Worm (Caenorhabditis elegans) whole organism, early embryonic: ENCODE data around the gene brc-1.
A peak's percentile ranks its signal among the peaks of the same experiment; 100 is the strongest.

Source experiments
- B0310.2 ChIP-seq: sonication (generic microtip); optimal IDR thresholded peaks from 2 replicates; lab custom pipeline; 2016; ENCODE audit warnings: mild to moderate bottlenecking, missing genetic modification characterization, missing compliant biosample characterization
- F13C5.2 ChIP-seq: sonication (generic microtip); optimal IDR thresholded peaks from 2 replicates; lab custom pipeline; 2017; ENCODE audit warnings: mild to moderate bottlenecking, missing genetic modification characterization, inconsistent platforms, missing compliant biosample characterization
- aly-1 ChIP-seq: sonication (generic microtip); optimal IDR thresholded peaks from 2 replicates; lab custom pipeline; 2016; ENCODE audit warnings: missing genetic modification characterization, missing compliant biosample characterization
- ama-1 ChIP-seq: fragments of 150-350 bp; optimal IDR thresholded peaks from 2 replicates; lab custom pipeline; 2014
- ceh-13 ChIP-seq: fragments of 200-800 bp; sonication (Bioruptor generic); optimal IDR thresholded peaks from 2 replicates; lab custom pipeline; 2018; ENCODE audit warnings: mild to moderate bottlenecking, missing genetic modification characterization, missing compliant biosample characterization
- ceh-36 ChIP-seq: sonication (generic microtip); optimal IDR thresholded peaks from 2 replicates; lab custom pipeline; 2016; ENCODE audit warnings: missing genetic modification characterization, inconsistent platforms, missing compliant biosample characterization
- ets-7 ChIP-seq: sonication (generic microtip); optimal IDR thresholded peaks from 2 replicates; lab custom pipeline; 2016; ENCODE audit warnings: missing genotype, missing genetic modification characterization, missing compliant biosample characterization
- flt-1 ChIP-seq: fragments of 200-800 bp; sonication (Bioruptor generic); IDR thresholded peaks from 2 replicates; pipeline ENCODE4 v1.3.6; 2022; ENCODE audit warnings: missing genetic modification characterization, missing compliant biosample characterization
- hmbx-1 ChIP-seq: sonication (generic microtip); optimal IDR thresholded peaks from 2 replicates; lab custom pipeline; 2016; ENCODE audit warnings: mild to moderate bottlenecking, missing genetic modification characterization, missing compliant biosample characterization
- hmg-4 ChIP-seq: fragments of 200-800 bp; sonication (Bioruptor generic); optimal IDR thresholded peaks from 2 replicates; lab custom pipeline; 2018; ENCODE audit warnings: mild to moderate bottlenecking, missing genetic modification characterization, missing compliant biosample characterization
- hnd-1 ChIP-seq: sonication (generic microtip); optimal IDR thresholded peaks from 2 replicates; lab custom pipeline; 2016; ENCODE audit warnings: missing genetic modification characterization, missing compliant biosample characterization
- pes-1 ChIP-seq: fragments of 200-800 bp; sonication (Bioruptor generic); IDR thresholded peaks from 2 replicates; pipeline ENCODE4 v1.3.6; 2022; ENCODE audit warnings: missing genetic modification reagents, missing genetic modification characterization, missing compliant biosample characterization
- scrt-1 ChIP-seq: fragments of 200-800 bp; sonication (Bioruptor generic); IDR thresholded peaks from 2 replicates; pipeline ENCODE4 v1.3.6; 2022; ENCODE audit warnings: missing genetic modification characterization, missing compliant biosample characterization
- sea-1 ChIP-seq: fragments of 200-800 bp; sonication (Bioruptor generic); conservative IDR thresholded peaks from 2 replicates; pipeline ENCODE4 v1.3.6; 2022; ENCODE audit warnings: missing genetic modification characterization, missing compliant biosample characterization
- tbx-11 ChIP-seq: fragments of 200-800 bp; sonication (Bioruptor generic); IDR thresholded peaks from 2 replicates; pipeline ENCODE4 v1.3.6; 2022; ENCODE audit warnings: missing genetic modification characterization, missing compliant biosample characterization
- tbx-37 ChIP-seq: fragments of 200-800 bp; sonication (Bioruptor generic); conservative IDR thresholded peaks from 2 replicates; pipeline ENCODE4 v1.3.6; 2022; ENCODE audit warnings: missing genetic modification reagents, missing genetic modification characterization, missing compliant biosample characterization
- tra-4 ChIP-seq: sonication (generic microtip); optimal IDR thresholded peaks from 2 replicates; lab custom pipeline; 2017; ENCODE audit warnings: missing genetic modification characterization, missing compliant biosample characterization

Gene brc-1

DNA sequence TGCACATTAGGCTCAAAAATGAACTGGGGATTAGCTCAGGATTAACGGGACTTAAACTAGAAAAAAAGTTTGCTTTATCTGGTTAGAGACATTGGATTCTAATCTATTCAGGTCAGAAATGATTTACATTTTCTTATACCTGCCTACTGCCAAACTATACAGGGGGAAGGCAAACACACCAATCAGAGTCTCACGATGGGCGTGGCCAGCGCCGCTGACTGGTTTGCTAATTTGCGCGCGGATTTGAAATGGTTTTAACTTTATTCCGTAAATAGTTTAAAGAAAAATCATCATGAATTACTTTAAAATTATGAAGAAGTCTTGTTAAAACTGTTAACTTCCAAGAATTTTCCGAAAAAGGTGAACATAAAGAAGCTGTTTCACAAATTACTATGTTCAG is 35.6 kb upstream of the brc-1 start:
- TF ChIP-seq hnd-1 (tag; lab: Kevin White, UChicago), result no peak
- peak; percentile 43 for TF ChIP-seq ceh-36 (tag; lab: Kevin White, UChicago)

DNA sequence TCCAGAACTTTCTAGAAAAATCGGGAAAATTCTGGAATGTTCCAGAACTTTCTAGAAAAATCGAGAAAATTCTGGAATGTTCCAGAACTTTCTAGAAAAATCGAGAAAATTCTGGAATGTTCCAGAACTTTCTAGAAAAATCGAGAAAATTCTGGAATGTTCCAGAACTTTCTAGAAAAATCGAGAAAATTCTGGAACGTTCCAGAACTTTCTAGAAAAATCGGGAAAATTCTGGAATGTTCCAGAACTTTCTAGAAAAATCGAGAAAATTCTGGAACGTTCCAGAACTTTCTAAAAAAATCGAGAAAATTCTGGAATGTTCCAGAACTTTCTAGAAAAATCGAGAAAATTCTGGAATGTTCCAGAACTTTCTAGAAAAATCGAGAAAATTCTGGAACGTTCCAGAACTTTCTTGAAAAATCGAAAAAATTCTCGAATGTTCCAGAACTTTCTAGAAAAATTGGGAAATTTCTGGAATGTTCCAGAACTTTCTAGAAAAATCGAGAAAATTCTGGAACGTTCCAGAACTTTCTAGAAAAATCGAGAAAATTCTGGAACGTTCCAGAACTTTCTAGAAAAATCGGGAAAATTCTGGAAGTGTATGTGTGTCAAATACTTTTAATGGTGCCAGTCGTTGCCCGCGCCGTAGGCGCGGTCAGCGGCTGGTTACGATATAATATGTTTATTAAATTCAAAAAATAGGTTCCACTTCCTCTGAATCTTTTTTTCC is 34.5 kb upstream of the brc-1 start:
- TF ChIP-seq flt-1 (GFP tag; lab: Robert Waterston, UW) (peak; percentile 82), tbx-37 (GFP tag; lab: Robert Waterston, UW) (peak; percentile 43; the same call in 1 of the 2 replicates), pes-1 (GFP tag; lab: Robert Waterston, UW) (peak; percentile 74), sea-1 (GFP tag; lab: Robert Waterston, UW) (peak; percentile 54; the same call in 1 of the 2 replicates)

DNA sequence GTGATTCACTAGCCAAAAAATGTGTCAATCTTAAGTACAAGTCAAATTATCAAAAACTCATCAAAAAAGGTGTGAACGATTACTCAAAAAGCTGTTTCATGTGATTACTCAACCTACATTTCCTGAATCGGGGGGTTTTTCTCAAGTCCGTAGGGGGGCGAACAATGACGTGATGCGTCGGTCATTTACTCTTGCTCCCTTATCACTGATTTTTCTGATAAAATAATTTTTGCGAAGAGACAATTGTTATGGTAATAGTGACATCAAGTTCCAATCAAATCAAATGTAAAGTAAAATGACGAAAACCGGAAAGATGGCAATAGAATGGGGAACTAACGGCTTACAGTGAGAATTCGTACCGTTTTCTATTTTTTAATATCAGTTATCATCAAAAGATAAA is 31.2 kb upstream of the brc-1 start:
- TF ChIP-seq B0310.2 (tag; lab: Kevin White, UChicago) (no peak), hmbx-1 (no peak), ceh-13 (GFP tag; lab: Kevin White, UChicago) (no peak), hnd-1 (tag; lab: Kevin White, UChicago) (no peak), tbx-11 (GFP tag; lab: Robert Waterston, UW) (no peak), hmg-4 (no peak), aly-1 (tag; lab: Kevin White, UChicago) (no peak), F13C5.2 (tag; lab: Kevin White, UChicago) (no peak), tra-4 (tag; lab: Kevin White, UChicago) (no peak), ama-1 (no peak), ceh-36 (tag; lab: Kevin White, UChicago) (no peak)

DNA sequence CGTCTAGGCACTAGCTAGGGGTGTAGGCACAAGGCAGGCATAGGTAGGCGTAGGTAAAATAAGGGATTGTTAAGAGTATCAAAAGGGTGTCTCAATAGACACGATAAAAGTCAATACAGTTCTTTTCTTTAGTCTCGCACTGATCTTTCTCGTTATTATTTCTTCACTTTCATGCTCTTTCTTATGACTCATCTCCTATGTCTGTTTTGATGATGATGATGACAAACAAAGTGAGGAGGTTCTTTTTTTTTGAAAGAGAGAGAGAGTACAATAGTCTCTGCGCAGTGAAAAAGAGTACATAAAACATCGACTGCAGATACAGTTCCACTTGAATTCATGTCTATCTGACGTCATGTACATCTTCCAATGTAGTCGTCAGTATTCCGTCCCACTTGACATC is 27.1 kb upstream of the brc-1 start:
- no peak for TF ChIP-seq F13C5.2 (tag; lab: Kevin White, UChicago)
- TF ChIP-seq hnd-1 (tag; lab: Kevin White, UChicago), result no peak
- no peak for TF ChIP-seq tra-4 (tag; lab: Kevin White, UChicago)
- TF ChIP-seq aly-1 (tag; lab: Kevin White, UChicago), result no peak
- no peak for TF ChIP-seq hmbx-1
- TF ChIP-seq hmg-4, result no peak
- no peak for TF ChIP-seq sea-1 (GFP tag; lab: Robert Waterston, UW)
- TF ChIP-seq ama-1, result no peak
- TF ChIP-seq pes-1 (GFP tag; lab: Robert Waterston, UW), result no peak
- no peak for TF ChIP-seq ets-7
- no peak for TF ChIP-seq flt-1 (GFP tag; lab: Robert Waterston, UW)
- TF ChIP-seq scrt-1, result no peak
- no peak for TF ChIP-seq ceh-13 (GFP tag; lab: Kevin White, UChicago)
- TF ChIP-seq tbx-37 (GFP tag; lab: Robert Waterston, UW), result no peak
- no peak for TF ChIP-seq B0310.2 (tag; lab: Kevin White, UChicago)
- no peak for TF ChIP-seq ceh-36 (tag; lab: Kevin White, UChicago)
- TF ChIP-seq tbx-11 (GFP tag; lab: Robert Waterston, UW), result no peak

DNA sequence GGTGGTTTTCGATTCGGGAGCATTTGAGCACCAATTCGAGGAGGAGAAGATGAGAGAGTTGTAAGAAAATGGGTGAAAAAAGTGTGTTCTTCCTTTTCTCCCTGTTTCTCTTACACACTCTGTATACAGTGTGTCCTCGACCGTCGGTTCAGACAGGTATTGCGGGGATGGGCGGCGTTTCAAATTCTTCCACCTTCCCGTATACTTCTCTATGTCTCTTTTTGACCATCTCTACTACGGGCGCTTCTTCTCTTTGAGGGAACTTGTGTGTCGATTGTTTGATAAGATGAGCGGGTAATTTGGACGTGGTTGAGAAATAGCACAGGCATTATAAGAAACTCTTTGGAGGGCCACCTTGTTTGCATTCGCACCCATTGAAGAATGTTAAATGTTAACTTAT is 24.8 kb upstream of the brc-1 start:
- TF ChIP-seq hmg-4 (peak; percentile 18), aly-1 (tag; lab: Kevin White, UChicago) (no peak), B0310.2 (tag; lab: Kevin White, UChicago) (no peak)

DNA sequence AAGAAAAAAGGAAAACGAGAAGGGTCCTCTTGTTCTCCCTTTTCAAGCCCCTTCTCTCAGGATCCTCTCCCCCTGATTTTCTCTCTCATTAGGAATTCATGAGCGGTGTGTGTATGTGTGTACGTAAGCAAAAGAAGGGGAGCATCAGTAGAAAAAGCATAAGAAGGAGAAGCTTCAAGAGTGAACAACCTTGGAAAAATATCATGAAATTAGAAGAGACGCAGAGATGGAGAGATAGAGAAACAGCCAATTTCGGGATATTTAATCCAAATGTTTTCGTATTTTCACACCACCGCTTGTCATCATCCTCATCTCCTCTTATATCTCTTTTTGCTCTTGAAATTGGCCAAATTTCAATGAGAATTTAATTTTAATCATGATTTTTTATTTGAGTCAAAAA is 20.4 kb upstream of the brc-1 start:
- TF ChIP-seq ceh-13 (GFP tag; lab: Kevin White, UChicago) (no peak), scrt-1 (no peak), flt-1 (GFP tag; lab: Robert Waterston, UW) (no peak), ceh-36 (tag; lab: Kevin White, UChicago) (no peak), tbx-37 (GFP tag; lab: Robert Waterston, UW) (no peak), ama-1 (no peak), tra-4 (tag; lab: Kevin White, UChicago) (no peak), hnd-1 (tag; lab: Kevin White, UChicago) (no peak), hmg-4 (no peak), aly-1 (tag; lab: Kevin White, UChicago) (no peak), pes-1 (GFP tag; lab: Robert Waterston, UW) (no peak), hmbx-1 (no peak), sea-1 (GFP tag; lab: Robert Waterston, UW) (no peak), ets-7 (no peak), B0310.2 (tag; lab: Kevin White, UChicago) (no peak), F13C5.2 (tag; lab: Kevin White, UChicago) (no peak), tbx-11 (GFP tag; lab: Robert Waterston, UW) (no peak)

DNA sequence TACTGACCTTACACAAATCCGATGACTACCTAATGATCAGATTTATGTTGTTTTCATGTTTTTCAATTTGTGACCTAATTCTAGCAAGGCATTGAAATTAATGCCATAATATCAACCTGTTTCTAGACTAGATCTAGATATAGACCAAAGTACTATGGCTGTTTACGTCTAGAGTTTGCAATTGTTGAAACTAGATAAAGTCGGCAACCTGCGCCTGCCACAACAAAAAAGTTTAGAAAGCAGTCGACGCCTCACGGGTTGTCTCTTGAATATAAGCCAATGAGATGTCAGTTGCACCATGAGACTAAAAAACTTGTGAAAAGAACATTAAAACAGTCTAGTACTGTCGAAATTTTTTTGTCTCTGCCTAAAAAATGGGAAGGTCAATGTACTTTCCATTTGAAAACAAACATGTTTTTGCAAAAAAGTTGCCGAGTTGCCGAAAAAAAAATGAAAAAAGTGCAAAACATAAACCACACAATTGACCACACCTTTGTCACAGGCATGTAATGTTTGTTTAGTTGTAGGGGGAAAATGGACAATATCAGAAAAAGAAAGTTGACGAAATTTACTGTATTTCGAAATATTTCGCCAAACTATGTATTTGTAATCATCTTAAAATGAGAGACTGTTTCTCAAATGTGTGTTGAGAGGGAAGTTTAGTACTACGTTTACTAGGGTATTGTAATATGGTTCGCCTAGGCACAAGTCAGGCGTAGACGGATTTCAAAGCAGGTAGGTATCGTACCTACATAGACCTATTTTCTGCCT is 16.4 kb upstream of the brc-1 start:
- TF ChIP-seq flt-1 (GFP tag; lab: Robert Waterston, UW) (no peak), hmbx-1 (no peak), tra-4 (tag; lab: Kevin White, UChicago) (no peak), hmg-4 (no peak), aly-1 (tag; lab: Kevin White, UChicago) (no peak), pes-1 (GFP tag; lab: Robert Waterston, UW) (no peak), ama-1 (no peak), B0310.2 (tag; lab: Kevin White, UChicago) (no peak)
